Fruit fly (Drosophila melanogaster): ENCODE measurements around the gene Mi-2.

Gene Mi-2

dm6 chr3L:19845047-19845906 is 64.7 kb downstream of the Mi-2 start, which contains the start of gene Papss (continued):
- TF ChIP-seq Spps (tag; optimal IDR thresholded peaks at IDR 0.05) (no peak), pb (GFP tag; optimal IDR thresholded peaks at IDR 0.05) (no peak), bsh (GFP tag; optimal IDR thresholded peaks at IDR 0.05) (no peak), chinmo (GFP tag; IDR thresholded peaks at IDR 0.05; ENCODE audit: partially characterized antibody) (no peak), CG8089 (GFP tag; optimal IDR thresholded peaks at IDR 0.05) (no peak), usp (GFP tag; optimal IDR thresholded peaks at IDR 0.05) (no peak), CG11723 (GFP tag; optimal IDR thresholded peaks at IDR 0.05) (no peak), sisA (GFP tag; IDR thresholded peaks at IDR 0.05) (no peak), CG2889 (GFP tag; IDR thresholded peaks at IDR 0.05) (no peak), esg (GFP tag; conservative IDR thresholded peaks at IDR 0.05) (no peak), Mes4 (GFP tag; optimal IDR thresholded peaks at IDR 0.05) (no peak), CG13894 (tag; optimal IDR thresholded peaks at IDR 0.05) (peak; percentile 26), CG7928 (GFP tag; optimal IDR thresholded peaks at IDR 0.05) (no peak), CG8924 (tag; optimal IDR thresholded peaks at IDR 0.05) (peak; percentile 27), CG6683 (GFP tag; optimal IDR thresholded peaks at IDR 0.05) (peak; percentile 38), abd-A (tag; optimal IDR thresholded peaks at IDR 0.05) (no peak), sr (GFP tag; IDR thresholded peaks at IDR 0.05) (peak; percentile 33; the same call in 2 of the 3 replicates), CG3281 (GFP tag; optimal IDR thresholded peaks at IDR 0.05) (peak; percentile 53), CG7357 (GFP tag; IDR thresholded peaks at IDR 0.05) (no peak), Usf (GFP tag; optimal IDR thresholded peaks at IDR 0.05) (no peak), Neu2 (GFP tag; optimal IDR thresholded peaks at IDR 0.05; ENCODE audit: borderline replicate concordance) (no peak), CG17186 (GFP tag; optimal IDR thresholded peaks at IDR 0.05) (no peak), CG12769 (tag; optimal IDR thresholded peaks at IDR 0.05) (no peak), CG5180 (GFP tag; optimal IDR thresholded peaks at IDR 0.05) (no peak), wek (GFP tag; optimal IDR thresholded peaks at IDR 0.05) (peak; percentile 55), Ravus (GFP tag; IDR thresholded peaks at IDR 0.05) (no peak), CG33213 (GFP tag; optimal IDR thresholded peaks at IDR 0.05) (peak; percentile 14), CG11560 (tag; IDR thresholded peaks at IDR 0.05) (no peak), pum (GFP tag; optimal IDR thresholded peaks at IDR 0.05) (no peak), Tbp (GFP tag; optimal IDR thresholded peaks at IDR 0.05) (no peak), tll (GFP tag; optimal IDR thresholded peaks at IDR 0.05) (no peak), Sox100B (GFP tag; optimal IDR thresholded peaks at IDR 0.05) (no peak), H2.0 (GFP tag; IDR thresholded peaks at IDR 0.05) (no peak), insv (GFP tag; optimal IDR thresholded peaks at IDR 0.05) (no peak), bbx (GFP tag; IDR thresholded peaks at IDR 0.05; ENCODE audit: partially characterized antibody) (peak; percentile 88), CG18011 (GFP tag; optimal IDR thresholded peaks at IDR 0.05) (no peak), CG11085 (GFP tag; IDR thresholded peaks at IDR 0.05) (no peak), Meics (GFP tag; optimal IDR thresholded peaks at IDR 0.05) (peak; percentile 26)

DNA sequence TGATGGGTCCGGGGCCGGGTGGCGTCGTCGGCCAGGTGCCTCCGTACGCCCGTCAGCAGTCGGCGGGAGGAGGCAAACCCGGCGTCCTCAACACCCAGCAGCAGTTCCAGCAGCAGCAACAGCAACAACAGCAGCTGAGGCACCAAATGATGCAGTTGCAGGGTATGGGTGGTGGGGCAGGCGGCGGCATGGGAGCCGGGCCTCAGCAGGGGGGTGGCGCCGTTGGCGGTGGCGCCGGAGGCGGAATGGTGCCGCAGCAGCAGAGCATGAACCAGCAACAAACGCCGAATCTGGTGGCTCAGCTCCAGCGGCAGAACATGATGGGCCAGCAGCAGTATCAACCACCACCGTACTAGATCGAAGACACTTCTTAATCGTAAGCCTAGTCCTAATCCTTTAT is 65.5 kb downstream of the Mi-2 start:
- peak; percentile 50 for TF ChIP-seq crol (GFP tag; IDR thresholded peaks at IDR 0.05)
- TF ChIP-seq CG7963 (GFP tag; IDR thresholded peaks at IDR 0.05; ENCODE audit: partially characterized antibody): 0 out of 3 replicates have a peak, but pooled peaks have one; percentile 17
- no peak for TF ChIP-seq cas (GFP tag; IDR thresholded peaks at IDR 0.05)
- TF ChIP-seq ken (GFP tag; IDR thresholded peaks at IDR 0.05): 0 out of 3 replicates have a peak, but pooled peaks have one; percentile 32

All from whole organism, embryonic.